Worm (Caenorhabditis elegans) whole organism, L4 larva: ENCODE data around the gene Y47D3A.21.
A peak's percentile ranks its signal among the peaks of the same experiment; 100 is the strongest.

Experiments
- F44E2.7 ChIP-seq: fragments of 200-800 bp; sonication (Bioruptor generic); IDR thresholded peaks from 2 replicates; pipeline ENCODE4 v2.1.2; 2022; ENCODE audit warnings: missing genetic modification characterization, missing compliant biosample characterization
- F49E8.2 ChIP-seq: sonication (generic microtip); optimal IDR thresholded peaks from 2 replicates; lab custom pipeline; 2016; ENCODE audit warnings: missing compliant biosample characterization, mild to moderate bottlenecking, missing genetic modification characterization, borderline replicate concordance
- Y75B8A.6 ChIP-seq: fragments of 200-800 bp; sonication (Bioruptor generic); IDR thresholded peaks from 2 replicates; pipeline ENCODE4 v1.3.6; 2022; ENCODE audit warnings: missing genetic modification reagents, missing genetic modification characterization, missing compliant biosample characterization
- aha-1 ChIP-seq: fragments of 150-350 bp; peaks from one replicate; lab custom pipeline; 2014; ENCODE audit warnings: missing biosample characterization, missing genetic modification characterization
- ama-1 ChIP-seq: fragments of 150-350 bp; optimal IDR thresholded peaks from 2 replicates; lab custom pipeline; 2014; ENCODE audit warnings: inconsistent platforms, mixed read lengths
- arid-1 ChIP-seq: fragments of 200-800 bp; sonication (Bioruptor generic); conservative IDR thresholded peaks from 2 replicates; pipeline ENCODE4 v1.3.6; 2022; ENCODE audit warnings: missing genetic modification reagents, missing genetic modification characterization, missing compliant biosample characterization
- ceh-28 ChIP-seq: fragments of 150-350 bp; optimal IDR thresholded peaks from 2 replicates; lab custom pipeline; 2014; ENCODE audit warnings: missing biosample characterization, missing genetic modification reagents, missing genetic modification characterization
- ceh-62 ChIP-seq: sonication (generic microtip); optimal IDR thresholded peaks from 2 replicates; lab custom pipeline; 2017; ENCODE audit warnings: missing biosample characterization, missing genetic modification characterization
- ces-1 ChIP-seq: fragments of 150-350 bp; sonication (generic microtip); optimal IDR thresholded peaks from 4 replicates; lab custom pipeline; 2014; ENCODE audit warnings: missing biosample characterization, missing genetic modification reagents, missing genetic modification characterization
- cey-2 ChIP-seq: sonication (generic microtip); optimal IDR thresholded peaks from 3 replicates; lab custom pipeline; 2017; ENCODE audit warnings: missing genetic modification characterization, mild to moderate bottlenecking, missing compliant biosample characterization, antibody characterized with exemption, borderline replicate concordance; ENCODE audit not compliant: insufficient read depth
- daf-12 ChIP-seq: fragments of 150-350 bp; optimal IDR thresholded peaks from 2 replicates; lab custom pipeline; 2014; ENCODE audit warnings: missing biosample characterization, missing genetic modification reagents, missing genetic modification characterization
- daf-16 ChIP-seq, 3 experiments: sonication (generic microtip); optimal IDR thresholded peaks; 2 replicates each; lab custom pipeline; 2016 to 2017; ENCODE audit warnings: missing genetic modification characterization in 3 of 3, missing genetic modification reagents in 3 of 3, mild to moderate bottlenecking in 2 of 3, missing compliant biosample characterization in 2 of 3, missing biosample characterization in 1 of 3, moderate library complexity in 1 of 3
- daf-8 ChIP-seq: fragments of 200-800 bp; sonication (Bioruptor generic); IDR thresholded peaks from 2 replicates; pipeline ENCODE4 v1.3.6; 2022; ENCODE audit warnings: missing genetic modification characterization, missing compliant biosample characterization
- dmd-6 ChIP-seq: fragments of 200-800 bp; sonication (Bioruptor generic); IDR thresholded peaks from 2 replicates; pipeline ENCODE4 v1.3.6; 2022; ENCODE audit warnings: missing genetic modification reagents, missing genetic modification characterization, missing compliant biosample characterization
- dve-1 ChIP-seq: sonication (generic microtip); optimal IDR thresholded peaks from 2 replicates; lab custom pipeline; 2017; ENCODE audit warnings: antibody characterized with exemption, mild to moderate bottlenecking, missing genetic modification characterization, missing compliant biosample characterization; ENCODE audit not compliant: insufficient read depth
- egl-27 ChIP-seq: sonication (generic microtip); optimal IDR thresholded peaks from 3 replicates; lab custom pipeline; 2017; ENCODE audit warnings: missing biosample characterization, missing genetic modification reagents, missing genetic modification characterization
- fkh-10 ChIP-seq: fragments of 150-350 bp; optimal IDR thresholded peaks from 2 replicates; lab custom pipeline; 2014; ENCODE audit warnings: missing biosample characterization, missing genetic modification reagents, missing genetic modification characterization
- hif-1 ChIP-seq, 2 experiments: sonication (generic microtip); optimal IDR thresholded peaks; 2 replicates each; lab custom pipeline; 2016 to 2017; ENCODE audit warnings: missing compliant biosample characterization in 2 of 2, missing genetic modification characterization in 2 of 2, missing genetic modification reagents in 2 of 2, missing genotype in 2 of 2, mild to moderate bottlenecking in 1 of 2
- hlh-11 ChIP-seq: fragments of 200-800 bp; sonication (Bioruptor generic); optimal IDR thresholded peaks from 2 replicates; lab custom pipeline; 2018; ENCODE audit warnings: mild to moderate bottlenecking, missing genetic modification characterization, missing compliant biosample characterization
- hlh-30 ChIP-seq: sonication (generic microtip); optimal IDR thresholded peaks from 2 replicates; lab custom pipeline; 2017; ENCODE audit warnings: antibody characterized with exemption, mild to moderate bottlenecking, missing genetic modification characterization, missing compliant biosample characterization; ENCODE audit not compliant: insufficient read depth
- jun-1 ChIP-seq: fragments of 150-350 bp; optimal IDR thresholded peaks from 2 replicates; lab custom pipeline; 2014; ENCODE audit warnings: missing biosample characterization, missing genetic modification reagents, missing genetic modification characterization
- lin-13 ChIP-seq: fragments of 150-350 bp; optimal IDR thresholded peaks from 2 replicates; lab custom pipeline; 2014; ENCODE audit warnings: missing biosample characterization, missing genetic modification reagents, missing genetic modification characterization
- lin-38 ChIP-seq: fragments of 200-800 bp; sonication (Bioruptor generic); IDR thresholded peaks from 2 replicates; pipeline ENCODE4 v1.3.6; 2022; ENCODE audit warnings: missing genetic modification reagents, missing genetic modification characterization, missing compliant biosample characterization
- lin-39 ChIP-seq: fragments of 150-350 bp; optimal IDR thresholded peaks from 2 replicates; lab custom pipeline; 2014; ENCODE audit warnings: missing biosample characterization, missing genetic modification reagents, missing genetic modification characterization
- mep-1 ChIP-seq: fragments of 150-350 bp; sonication (generic microtip); optimal IDR thresholded peaks from 3 replicates; lab custom pipeline; 2014; ENCODE audit warnings: missing biosample characterization, missing genetic modification characterization
- mxl-2 ChIP-seq: fragments of 200-800 bp; sonication (Bioruptor generic); conservative IDR thresholded peaks from 2 replicates; pipeline ENCODE4 v1.3.6; 2022; ENCODE audit warnings: missing genetic modification reagents, missing genetic modification characterization, missing compliant biosample characterization
- nhr-25 ChIP-seq: sonication (generic microtip); optimal IDR thresholded peaks from 2 replicates; lab custom pipeline; 2017; ENCODE audit warnings: missing genetic modification characterization, mild to moderate bottlenecking, missing compliant biosample characterization, antibody characterized with exemption, moderate library complexity, borderline replicate concordance; ENCODE audit not compliant: insufficient read depth
- nhr-28 ChIP-seq: fragments of 150-350 bp; optimal IDR thresholded peaks from 2 replicates; lab custom pipeline; 2014; ENCODE audit warnings: missing biosample characterization, missing genetic modification characterization
- nhr-41 ChIP-seq: fragments of 200-800 bp; sonication (Bioruptor generic); IDR thresholded peaks from 2 replicates; pipeline ENCODE4 v1.3.6; 2022; ENCODE audit warnings: missing genetic modification reagents, missing genetic modification characterization, missing compliant biosample characterization
- nhr-6 ChIP-seq: fragments of 150-350 bp; optimal IDR thresholded peaks from 2 replicates; lab custom pipeline; 2014; ENCODE audit warnings: missing biosample characterization, missing genetic modification characterization
- nhr-76 ChIP-seq: fragments of 150-350 bp; optimal IDR thresholded peaks from 2 replicates; lab custom pipeline; 2014; ENCODE audit warnings: missing biosample characterization, missing genetic modification characterization
- nhr-77 ChIP-seq: fragments of 150-350 bp; optimal IDR thresholded peaks from 2 replicates; lab custom pipeline; 2014; ENCODE audit warnings: missing biosample characterization, missing genetic modification characterization
- pha-4 ChIP-seq, 2 experiments: fragments of 150-350 bp in 1 of 2; fragments of 200-800 bp in 1 of 2; sonication (Bioruptor generic) in 1 of 2; IDR thresholded peaks in 1 of 2; optimal IDR thresholded peaks in 1 of 2; 2 replicates each; pipeline versions ENCODE4 v1.3.6 to Lab custom; 2014 to 2022; ENCODE audit warnings: missing genetic modification characterization in 2 of 2, missing genetic modification reagents in 2 of 2, missing biosample characterization in 1 of 2, missing compliant biosample characterization in 1 of 2
- pqm-1 ChIP-seq: sonication (generic microtip); optimal IDR thresholded peaks from 2 replicates; lab custom pipeline; 2017; ENCODE audit warnings: missing biosample characterization, missing genetic modification characterization
- rbr-2 ChIP-seq: sonication (generic microtip); optimal IDR thresholded peaks from 2 replicates; lab custom pipeline; 2016; ENCODE audit warnings: missing genotype, missing genetic modification characterization, missing compliant biosample characterization
- sdz-12 ChIP-seq: fragments of 200-800 bp; sonication (Bioruptor generic); optimal IDR thresholded peaks from 2 replicates; lab custom pipeline; 2018; ENCODE audit warnings: mild to moderate bottlenecking, missing genetic modification characterization, missing compliant biosample characterization
- snpc-1.2 ChIP-seq: fragments of 200-800 bp; sonication (Bioruptor generic); IDR thresholded peaks from 2 replicates; pipeline ENCODE4 v1.3.6; 2022; ENCODE audit warnings: missing genetic modification reagents, missing genetic modification characterization, missing compliant biosample characterization
- tra-1 ChIP-seq: fragments of 200-800 bp; sonication (Bioruptor generic); IDR thresholded peaks from 2 replicates; pipeline ENCODE4 v1.3.6; 2022; ENCODE audit warnings: missing genetic modification reagents, missing genetic modification characterization, missing compliant biosample characterization
- unc-39 ChIP-seq: sonication (generic microtip); optimal IDR thresholded peaks from 2 replicates; lab custom pipeline; 2017; ENCODE audit warnings: missing biosample characterization, missing genetic modification characterization
- unc-62 ChIP-seq, 3 experiments: fragments of 150-350 bp in 1 of 3; sonication (generic microtip); optimal IDR thresholded peaks in 2 of 3; peaks in 1 of 3; 1 replicate in 1 of 3; 2 replicates in 2 of 3; lab custom pipeline; 2014 to 2017; ENCODE audit warnings: missing biosample characterization in 3 of 3, missing genetic modification characterization in 3 of 3, missing genetic modification reagents in 3 of 3, missing genotype in 1 of 3
- zfp-2 ChIP-seq: sonication (generic microtip); optimal IDR thresholded peaks from 2 replicates; lab custom pipeline; 2016; ENCODE audit warnings: mild to moderate bottlenecking, missing genetic modification characterization, missing compliant biosample characterization

Y47D3A.21 gene

ce11 chrIII:11240776-11241175 is 37.9 kb downstream of the Y47D3A.21 start:
- TF ChIP-seq cey-2 (tag; lab: Kevin White, UChicago): no peak
- no peak for TF ChIP-seq F44E2.7
- peak; percentile 34; the same call in 1 of the 2 replicates for TF ChIP-seq dmd-6 (GFP tag; lab: Robert Waterston, UW)
- peak; percentile 26 for TF ChIP-seq hlh-30 (tag; lab: Kevin White, UChicago)
- TF ChIP-seq mep-1 (tag; lab: Kevin White, UChicago): peak; percentile 11
- no peak for TF ChIP-seq daf-16 (GFP tag; optimal IDR thresholded peaks at IDR 0.05; lab: Kevin White, UChicago)
- peak; percentile 40 for TF ChIP-seq daf-16 (tag; optimal IDR thresholded peaks at IDR 0.05; lab: Kevin White, UChicago)
- TF ChIP-seq aha-1 (tag; lab: Kevin White, UChicago): peak; percentile 9
- peak in 1 of 2 experiments; percentile 16 for TF ChIP-seq unc-62 (GFP tag; optimal IDR thresholded peaks at IDR 0.05 in 1 of 2; lab: Kevin White, UChicago)
- no peak for TF ChIP-seq unc-62 (tag; optimal IDR thresholded peaks at IDR 0.05; lab: Kevin White, UChicago)
- TF ChIP-seq nhr-6: peak; percentile 35
- no peak for TF ChIP-seq jun-1
- TF ChIP-seq mxl-2 (GFP tag; lab: Robert Waterston, UW): no peak
- no peak for TF ChIP-seq zfp-2 (tag; lab: Kevin White, UChicago)
- TF ChIP-seq nhr-76 (tag; lab: Kevin White, UChicago): no peak
- TF ChIP-seq snpc-1.2 (GFP tag; lab: Robert Waterston, UW): no peak
- no peak for TF ChIP-seq sdz-12 (GFP tag; lab: Kevin White, UChicago)
- no peak for TF ChIP-seq ceh-28 (tag; lab: Kevin White, UChicago)
- peak; percentile 35 for TF ChIP-seq dve-1 (tag; lab: Kevin White, UChicago)
- peak; percentile 21 for TF ChIP-seq pqm-1 (tag; lab: Kevin White, UChicago)
- TF ChIP-seq F49E8.2: no peak
- peak; percentile 16 for TF ChIP-seq hlh-11 (tag; lab: Kevin White, UChicago)
- TF ChIP-seq nhr-28: peak; percentile 85
- TF ChIP-seq, all 104 proteins: peak for 11

DNA sequence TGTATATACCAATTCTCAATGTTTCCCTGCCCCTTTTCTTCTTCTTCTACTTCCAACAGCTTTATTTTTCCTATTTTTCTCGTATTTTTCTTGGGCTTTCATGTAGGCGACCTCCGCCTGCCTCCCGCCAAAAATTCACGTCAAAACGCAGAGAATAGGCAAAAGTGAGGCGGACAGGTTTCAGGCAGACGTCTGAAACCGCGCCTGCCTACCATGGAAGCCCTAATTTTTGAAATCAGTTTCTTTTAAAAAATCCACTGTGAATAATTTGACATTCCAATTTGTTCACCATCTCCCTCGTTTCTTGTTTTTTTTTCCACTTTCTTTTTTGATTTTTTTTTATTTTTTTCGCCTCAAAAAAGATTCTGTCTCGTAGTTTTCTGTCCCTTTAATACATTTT is 39.9 kb downstream of the Y47D3A.21 start:
- peak; percentile 85 for TF ChIP-seq aha-1 (tag; lab: Kevin White, UChicago)
- no peak for TF ChIP-seq hlh-11 (tag; lab: Kevin White, UChicago)
- no peak for TF ChIP-seq unc-62 (GFP tag; optimal IDR thresholded peaks at IDR 0.05 in 1 of 2; lab: Kevin White, UChicago)
- no peak for TF ChIP-seq unc-62 (tag; optimal IDR thresholded peaks at IDR 0.05; lab: Kevin White, UChicago)
- TF ChIP-seq rbr-2 (tag; lab: Kevin White, UChicago): no peak
- TF ChIP-seq, all 104 proteins: peak for 1

DNA sequence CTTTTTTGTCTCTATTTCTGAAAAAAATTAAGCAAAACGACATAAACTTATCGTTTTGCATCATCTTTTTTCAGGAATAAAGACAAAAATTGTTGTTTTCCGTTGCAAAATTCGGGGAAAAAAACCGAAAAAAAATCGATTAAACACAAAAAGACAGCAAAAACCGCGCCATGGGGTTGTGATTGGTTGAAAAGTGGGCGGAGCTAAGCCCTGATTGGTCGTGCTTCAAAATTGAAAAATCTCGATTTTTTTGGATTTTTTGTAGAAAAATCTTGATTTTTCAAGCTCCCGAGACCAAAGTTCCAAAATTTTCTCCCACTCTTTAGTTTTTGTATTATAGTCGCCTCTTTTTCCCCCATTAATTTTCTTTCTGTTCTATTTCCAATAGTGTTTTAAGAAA is 40.4 kb downstream of the Y47D3A.21 start:
- TF ChIP-seq dmd-6 (GFP tag; lab: Robert Waterston, UW) (no peak), lin-38 (0 out of 2 replicates have a peak, but pooled peaks have one; percentile 19)

DNA sequence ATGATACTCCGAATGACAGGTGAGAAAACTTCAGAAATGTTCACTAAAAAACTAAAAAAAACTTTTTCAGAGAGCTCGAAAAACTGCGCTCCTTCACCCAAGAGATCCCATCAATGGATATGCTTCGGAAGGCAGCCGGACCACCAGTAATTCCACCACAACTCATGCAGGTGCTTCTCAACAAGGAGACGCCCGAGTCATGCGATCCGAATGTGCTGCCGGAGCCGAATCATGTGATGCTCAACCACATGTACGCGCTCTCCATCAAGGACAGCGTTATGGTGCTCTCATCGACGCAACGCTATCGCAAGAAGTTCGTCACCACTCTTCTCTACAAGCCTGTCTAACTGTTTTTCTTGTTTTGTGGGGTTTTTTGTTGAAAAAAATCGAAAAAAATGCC is 41.0 kb downstream of the Y47D3A.21 start:
- TF ChIP-seq hif-1 (tag; optimal IDR thresholded peaks at IDR 0.05; lab: Kevin White, UChicago): no peak
- no peak for TF ChIP-seq lin-13 (GFP tag; lab: Kevin White, UChicago)
- peak; percentile 21 for TF ChIP-seq hlh-30 (tag; lab: Kevin White, UChicago)

- TF ChIP-seq nhr-25 (tag; lab: Kevin White, UChicago) (no peak), lin-38 (peak; percentile 51), nhr-77 (tag; lab: Kevin White, UChicago) (peak; percentile 54), egl-27 (tag; lab: Kevin White, UChicago) (no peak), unc-39 (tag; lab: Kevin White, UChicago) (no peak), daf-8 (GFP tag; lab: Robert Waterston, UW) (no peak), lin-13 (GFP tag; lab: Kevin White, UChicago) (peak; percentile 46), pha-4 (GFP tag; IDR thresholded peaks at IDR 0.05; lab: Robert Waterston, UW) (no peak), pha-4 (tag; optimal IDR thresholded peaks at IDR 0.05; lab: Kevin White, UChicago) (no peak), arid-1 (GFP tag; lab: Robert Waterston, UW) (no peak), fkh-10 (no peak), daf-12 (tag; lab: Kevin White, UChicago) (no peak), nhr-41 (GFP tag; lab: Robert Waterston, UW) (no peak), lin-39 (no peak), dmd-6 (GFP tag; lab: Robert Waterston, UW) (peak; percentile 32; the same call in 1 of the 2 replicates), nhr-28 (peak; percentile 21), tra-1 (GFP tag; lab: Robert Waterston, UW) (no peak), ceh-62 (no peak), aha-1 (tag; lab: Kevin White, UChicago) (no peak), ces-1 (GFP tag; lab: Kevin White, UChicago) (no peak), ama-1 (lab: Kevin White, UChicago) (peak; percentile 22), Y75B8A.6 (GFP tag; lab: Robert Waterston, UW) (no peak)
These were observed 41.9 kb downstream of the Y47D3A.21 start, which contains the start of the genes Y47D3A.14 and aakb-2 for ce11 chrIII:11236788-11237187. Y47D3A.14 (minus strand) TSS chrIII:11236868. aakb-2 (plus strand) TSS chrIII:11237143.
